Worm (Caenorhabditis elegans) whole organism, mixed stage, embryonic: ENCODE results near the gene sftd-3.

Experiments used
- M03D4.4 ChIP-seq: sonication (generic microtip); optimal IDR thresholded peaks from 2 replicates; lab custom pipeline; 2017; ENCODE audit warnings: mild to moderate bottlenecking, missing genetic modification characterization, missing compliant biosample characterization
- bed-3 ChIP-seq: fragments of 200-800 bp; sonication (Bioruptor generic); optimal IDR thresholded peaks from 3 replicates; lab custom pipeline; 2018; ENCODE audit warnings: mild to moderate bottlenecking, missing genetic modification characterization, moderate library complexity, missing compliant biosample characterization
- blmp-1 ChIP-seq: fragments of 150-350 bp; optimal IDR thresholded peaks from 2 replicates; lab custom pipeline; 2014; ENCODE audit warnings: missing biosample characterization, missing genetic modification characterization
- ceh-39 ChIP-seq: fragments of 150-350 bp; optimal IDR thresholded peaks from 2 replicates; lab custom pipeline; 2014; ENCODE audit warnings: missing biosample characterization, missing genetic modification characterization
- ceh-43 ChIP-seq: fragments of 200-800 bp; sonication (Bioruptor generic); optimal IDR thresholded peaks from 2 replicates; lab custom pipeline; 2018; ENCODE audit warnings: mild to moderate bottlenecking, missing genetic modification characterization, moderate library complexity, missing compliant biosample characterization
- ceh-83 ChIP-seq: fragments of 200-800 bp; sonication (Bioruptor generic); optimal IDR thresholded peaks from 2 replicates; lab custom pipeline; 2018; ENCODE audit warnings: mild to moderate bottlenecking, missing genetic modification characterization, missing compliant biosample characterization
- ces-1 ChIP-seq: fragments of 150-350 bp; optimal IDR thresholded peaks from 2 replicates; lab custom pipeline; 2014; ENCODE audit warnings: missing biosample characterization, missing genetic modification reagents, missing genetic modification characterization
- drap-1 ChIP-seq: fragments of 200-800 bp; sonication (Bioruptor generic); optimal IDR thresholded peaks from 3 replicates; lab custom pipeline; 2018; ENCODE audit warnings: mild to moderate bottlenecking, missing genetic modification characterization, missing compliant biosample characterization
- elt-1 ChIP-seq: sonication (generic microtip); optimal IDR thresholded peaks from 2 replicates; lab custom pipeline; 2017; ENCODE audit warnings: missing genetic modification characterization, mild to moderate bottlenecking, missing compliant biosample characterization, antibody characterized with exemption, moderate library complexity, borderline replicate concordance; ENCODE audit not compliant: insufficient read depth
- elt-3 ChIP-seq: fragments of 150-350 bp; optimal IDR thresholded peaks from 2 replicates; lab custom pipeline; 2014; ENCODE audit warnings: missing biosample characterization, missing genetic modification characterization
- flh-1 ChIP-seq: fragments of 200-800 bp; sonication (Bioruptor generic); optimal IDR thresholded peaks from 2 replicates; lab custom pipeline; 2018; ENCODE audit warnings: mild to moderate bottlenecking, missing genetic modification characterization, moderate library complexity, missing compliant biosample characterization
- hlh-1 ChIP-seq: fragments of 150-350 bp; optimal IDR thresholded peaks from 2 replicates; lab custom pipeline; 2014; ENCODE audit warnings: missing biosample characterization, missing genetic modification reagents, missing genetic modification characterization
- lin-13 ChIP-seq: fragments of 150-350 bp; optimal IDR thresholded peaks from 2 replicates; lab custom pipeline; 2014; ENCODE audit warnings: missing biosample characterization, missing genetic modification characterization
- lin-32 ChIP-seq: fragments of 200-800 bp; sonication (Bioruptor generic); optimal IDR thresholded peaks from 2 replicates; lab custom pipeline; 2018; ENCODE audit warnings: mild to moderate bottlenecking, missing genetic modification characterization, missing compliant biosample characterization
- lsy-2 ChIP-seq: fragments of 150-350 bp; optimal IDR thresholded peaks from 2 replicates; lab custom pipeline; 2014; ENCODE audit warnings: missing biosample characterization, missing genetic modification characterization
- mep-1 ChIP-seq: fragments of 150-350 bp; optimal IDR thresholded peaks from 2 replicates; lab custom pipeline; 2017; ENCODE audit warnings: missing biosample characterization, missing genetic modification reagents, missing genetic modification characterization, inconsistent platforms
- nhr-12 ChIP-seq: fragments of 150-350 bp; optimal IDR thresholded peaks from 2 replicates; lab custom pipeline; 2014; ENCODE audit warnings: missing biosample characterization, missing genetic modification characterization
- nhr-2 ChIP-seq: fragments of 150-350 bp; optimal IDR thresholded peaks from 2 replicates; lab custom pipeline; 2014; ENCODE audit warnings: missing biosample characterization, missing genetic modification characterization
- nhr-237 ChIP-seq: fragments of 150-350 bp; optimal IDR thresholded peaks from 2 replicates; lab custom pipeline; 2014; ENCODE audit warnings: missing biosample characterization, missing genetic modification characterization
- nhr-28 ChIP-seq: fragments of 150-350 bp; optimal IDR thresholded peaks from 2 replicates; lab custom pipeline; 2014; ENCODE audit warnings: missing biosample characterization, missing genetic modification characterization
- nhr-76 ChIP-seq: sonication (generic microtip); optimal IDR thresholded peaks from 2 replicates; lab custom pipeline; 2017; ENCODE audit warnings: missing biosample characterization, missing genetic modification characterization
- pha-4 ChIP-seq: fragments of 150-350 bp; optimal IDR thresholded peaks from 2 replicates; lab custom pipeline; 2018; ENCODE audit warnings: missing biosample characterization, missing genetic modification reagents, missing genetic modification characterization
- sem-2 ChIP-seq: fragments of 200-800 bp; sonication (Bioruptor generic); optimal IDR thresholded peaks from 2 replicates; lab custom pipeline; 2018; ENCODE audit warnings: mild to moderate bottlenecking, missing genetic modification characterization, missing compliant biosample characterization
- snpc-4 ChIP-seq: fragments of 150-350 bp; optimal IDR thresholded peaks from 2 replicates; lab custom pipeline; 2014; ENCODE audit warnings: missing biosample characterization, missing genetic modification characterization
- sptf-1 ChIP-seq: sonication (generic microtip); optimal IDR thresholded peaks from 2 replicates; lab custom pipeline; 2017; ENCODE audit warnings: mild to moderate bottlenecking, missing genetic modification characterization, moderate library complexity, missing compliant biosample characterization
- tbx-8 ChIP-seq: fragments of 200-800 bp; sonication (Bioruptor generic); optimal IDR thresholded peaks from 2 replicates; lab custom pipeline; 2018; ENCODE audit warnings: mild to moderate bottlenecking, missing genetic modification characterization, moderate library complexity, missing compliant biosample characterization
- unc-120 ChIP-seq: sonication (generic microtip); optimal IDR thresholded peaks from 2 replicates; lab custom pipeline; 2017; ENCODE audit warnings: missing genetic modification characterization, missing compliant biosample characterization; ENCODE audit not compliant: poor library complexity, severe bottlenecking
- unc-39 ChIP-seq: fragments of 150-350 bp; optimal IDR thresholded peaks from 2 replicates; lab custom pipeline; 2014; ENCODE audit warnings: missing biosample characterization, missing genetic modification characterization
- unc-62 ChIP-seq: fragments of 150-350 bp; optimal IDR thresholded peaks from 2 replicates; lab custom pipeline; 2014; ENCODE audit warnings: missing biosample characterization, missing genetic modification reagents, missing genetic modification characterization
- zip-8 ChIP-seq: fragments of 150-350 bp; optimal IDR thresholded peaks from 2 replicates; lab custom pipeline; 2014; ENCODE audit warnings: missing biosample characterization, missing genetic modification characterization
- ztf-11 ChIP-seq: fragments of 150-350 bp; optimal IDR thresholded peaks from 2 replicates; lab custom pipeline; 2014; ENCODE audit warnings: missing biosample characterization, missing genetic modification characterization

Gene sftd-3

DNA sequence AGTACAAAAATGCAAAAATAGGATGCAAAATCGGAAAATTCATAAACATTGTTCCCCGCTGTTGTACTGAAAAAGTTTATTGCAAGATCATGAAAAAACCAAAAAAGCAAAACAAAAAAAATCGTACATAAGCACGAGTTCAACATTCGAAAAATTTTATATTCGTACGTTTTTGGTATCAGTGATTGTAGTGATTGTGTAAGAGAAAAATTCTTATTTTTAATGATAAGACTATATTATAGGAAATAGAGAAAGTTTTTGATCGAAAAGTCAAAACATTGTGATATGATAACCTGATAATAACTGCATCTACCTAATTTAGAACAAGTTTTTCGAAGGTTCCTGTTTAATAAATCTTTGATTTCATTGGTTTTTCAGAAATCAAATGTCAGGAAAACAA lies 46.6 kb downstream of the sftd-3 start:
- no peak for TF ChIP-seq nhr-12 (tag; lab: Kevin White, UChicago)

DNA sequence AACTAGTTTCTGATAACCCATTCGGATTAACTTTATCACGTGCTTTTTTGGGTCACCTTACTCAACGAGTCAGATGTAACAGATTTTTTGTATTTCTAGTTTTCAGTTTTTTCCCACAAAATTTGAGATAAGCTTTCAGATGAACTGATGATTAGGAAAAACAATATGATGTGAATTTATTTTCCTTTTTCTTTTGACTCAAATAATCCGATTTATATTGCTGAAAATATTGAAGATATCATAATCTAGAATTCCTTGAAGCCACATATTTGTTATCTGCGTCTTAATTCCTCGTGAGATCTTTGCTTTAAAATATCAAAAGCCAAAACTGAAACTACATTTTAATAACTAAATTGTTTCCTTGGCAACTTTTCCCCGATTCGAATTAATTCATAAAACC lies 47.3 kb downstream of the sftd-3 start:
- TF ChIP-seq blmp-1 (tag; lab: Kevin White, UChicago) = no peak
- no peak for TF ChIP-seq nhr-2 (tag; lab: Kevin White, UChicago)
- no peak for TF ChIP-seq bed-3 (GFP tag; lab: Kevin White, UChicago)
- TF ChIP-seq ceh-39 = no peak
- no peak for TF ChIP-seq nhr-12 (tag; lab: Kevin White, UChicago)
- no peak for TF ChIP-seq sptf-1
- no peak for TF ChIP-seq M03D4.4 (tag; lab: Kevin White, UChicago)
- TF ChIP-seq ceh-43 (GFP tag; lab: Kevin White, UChicago) = no peak
- TF ChIP-seq ceh-83 (GFP tag; lab: Kevin White, UChicago) = no peak
- TF ChIP-seq pha-4 (tag; lab: Kevin White, UChicago) = no peak
- TF ChIP-seq elt-3 (tag; lab: Kevin White, UChicago) = no peak
- no peak for TF ChIP-seq tbx-8 (GFP tag; lab: Kevin White, UChicago)
- TF ChIP-seq, all 35 proteins: peak for 0

ce11 chrII:8914654-8915053 lies 49.3 kb downstream of the sftd-3 start:
- TF ChIP-seq ceh-39 (no peak), lin-13 (tag; lab: Kevin White, UChicago) (no peak), nhr-28 (tag; lab: Kevin White, UChicago) (no peak), mep-1 (no peak), lsy-2 (tag; lab: Kevin White, UChicago) (no peak), M03D4.4 (tag; lab: Kevin White, UChicago) (no peak), tbx-8 (GFP tag; lab: Kevin White, UChicago) (no peak), sem-2 (GFP tag; lab: Kevin White, UChicago) (no peak), nhr-76 (tag; lab: Kevin White, UChicago) (no peak), flh-1 (no peak), ces-1 (no peak), lin-32 (GFP tag; lab: Kevin White, UChicago) (no peak), snpc-4 (tag; lab: Kevin White, UChicago) (no peak), sptf-1 (no peak), blmp-1 (tag; lab: Kevin White, UChicago) (no peak), drap-1 (GFP tag; lab: Kevin White, UChicago) (no peak), hlh-1 (tag; lab: Kevin White, UChicago) (no peak), zip-8 (tag; lab: Kevin White, UChicago) (no peak)

- TF ChIP-seq blmp-1 (tag; lab: Kevin White, UChicago) (no peak), mep-1 (no peak), pha-4 (tag; lab: Kevin White, UChicago) (no peak), nhr-76 (tag; lab: Kevin White, UChicago) (no peak), ceh-43 (GFP tag; lab: Kevin White, UChicago) (no peak), nhr-237 (tag; lab: Kevin White, UChicago) (no peak), zip-8 (tag; lab: Kevin White, UChicago) (no peak), unc-62 (GFP tag; lab: Kevin White, UChicago) (no peak), elt-1 (tag; lab: Kevin White, UChicago) (no peak), ztf-11 (tag; lab: Kevin White, UChicago) (no peak), M03D4.4 (tag; lab: Kevin White, UChicago) (no peak), nhr-28 (tag; lab: Kevin White, UChicago) (no peak)
Observed at ce11 chrII:8912523-8913017, 51.4 kb downstream of the sftd-3 start.

DNA sequence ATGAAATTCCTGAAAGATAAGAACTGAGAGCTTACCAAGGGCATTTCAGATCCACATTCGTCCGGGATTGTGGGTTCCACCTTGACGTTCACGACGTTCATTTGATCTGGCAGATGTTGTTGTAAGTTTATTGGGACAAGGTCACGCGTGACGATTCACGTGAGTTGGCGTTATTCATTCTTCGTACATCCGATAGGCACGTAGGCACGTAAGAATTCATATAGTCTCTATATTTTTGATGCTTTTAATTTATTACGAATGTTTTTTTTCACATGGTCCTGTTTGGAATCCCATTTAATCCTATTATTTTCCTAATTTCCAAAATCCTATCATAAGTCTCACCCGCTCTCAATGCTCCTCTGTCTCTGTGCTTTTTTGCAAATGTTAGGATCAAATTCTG lies 52.0 kb downstream of the sftd-3 start, which contains the start of gene B0457.4:
TSS of gene B0457.4 (minus strand) at position 101 of the 400 bp plus-strand sequence.
- TF ChIP-seq snpc-4 (tag; lab: Kevin White, UChicago) (no peak), nhr-2 (tag; lab: Kevin White, UChicago) (no peak), unc-39 (no peak), tbx-8 (GFP tag; lab: Kevin White, UChicago) (no peak), nhr-28 (tag; lab: Kevin White, UChicago) (no peak), mep-1 (no peak), zip-8 (tag; lab: Kevin White, UChicago) (no peak), unc-120 (tag; lab: Kevin White, UChicago) (no peak), ztf-11 (tag; lab: Kevin White, UChicago) (no peak), ces-1 (no peak), nhr-12 (tag; lab: Kevin White, UChicago) (no peak)
